Fruit fly (Drosophila melanogaster) whole organism, embryonic: ENCODE data around the gene Coq2.

Experiments used
- Abd-B ChIP-seq: fragments of 200-800 bp; sonication (Bioruptor generic); optimal IDR thresholded peaks from 2 replicates; lab custom pipeline; 2018; ENCODE audit warnings: missing biosample characterization, mild to moderate bottlenecking, missing genetic modification characterization, moderate library complexity
- CG14014 ChIP-seq: fragments of 200-800 bp; sonication (Bioruptor generic); IDR thresholded peaks from 2 replicates; pipeline ENCODE4 v1.3.6; 2022; ENCODE audit warnings: missing biosample characterization, missing genetic modification characterization
- CG17568 ChIP-seq: fragments of 200-800 bp; sonication (Bioruptor generic); optimal IDR thresholded peaks from 2 replicates; lab custom pipeline; 2018; ENCODE audit warnings: missing biosample characterization, mild to moderate bottlenecking, missing genetic modification characterization, moderate library complexity
- CG3163 ChIP-seq: fragments of 200-800 bp; sonication (Bioruptor generic); optimal IDR thresholded peaks from 3 replicates; lab custom pipeline; 2016; ENCODE audit warnings: missing biosample characterization, missing genetic modification characterization
- GATAe ChIP-seq: fragments of 200-800 bp; sonication (Bioruptor generic); conservative IDR thresholded peaks from 2 replicates; pipeline ENCODE4 v1.3.6; 2022; ENCODE audit warnings: missing biosample characterization, missing genetic modification characterization
- ato ChIP-seq: fragments of 200-800 bp; sonication (Bioruptor generic); IDR thresholded peaks from 2 replicates; pipeline ENCODE4 v1.3.6; 2022; ENCODE audit warnings: missing biosample characterization, missing genetic modification characterization; ENCODE audit not compliant: partially characterized antibody
- p53 ChIP-seq: fragments of 200-800 bp; sonication (Bioruptor generic); optimal IDR thresholded peaks from 2 replicates; lab custom pipeline; 2016; ENCODE audit warnings: missing biosample characterization, missing genetic modification characterization

dm6 chr3R:8284234-8284633, 32.1 kb downstream of the Coq2 start:
- TF ChIP-seq CG17568 (GFP tag; lab: Kevin White, UChicago), result no peak
- TF ChIP-seq ato (GFP tag; lab: Robert Waterston, UW), result no peak
- TF ChIP-seq CG14014 (GFP tag; lab: Robert Waterston, UW), result no peak
- no peak for TF ChIP-seq CG3163 (GFP tag; lab: Kevin White, UChicago)
- TF ChIP-seq GATAe, result no peak
- TF ChIP-seq p53 (GFP tag; lab: Kevin White, UChicago), result no peak
- no peak for TF ChIP-seq Abd-B
